Worm (Caenorhabditis elegans) whole organism, late embryonic: ENCODE results near the gene clec-7.

Experiments used
- K02D7.2 ChIP-seq: sonication (generic microtip); optimal IDR thresholded peaks from 2 replicates; lab custom pipeline; 2017; ENCODE audit warnings: mild to moderate bottlenecking, missing genetic modification characterization, missing compliant biosample characterization
- Y22D7AL.16 ChIP-seq: sonication (generic microtip); optimal IDR thresholded peaks from 2 replicates; lab custom pipeline; 2016; ENCODE audit warnings: missing genetic modification characterization, missing compliant biosample characterization
- ceh-18 ChIP-seq: sonication (generic microtip); optimal IDR thresholded peaks from 2 replicates; lab custom pipeline; 2016; ENCODE audit warnings: missing genetic modification characterization, missing compliant biosample characterization
- ceh-45 ChIP-seq: fragments of 200-800 bp; sonication (Bioruptor generic); IDR thresholded peaks from 2 replicates; pipeline ENCODE4 v1.3.6; 2022; ENCODE audit warnings: missing genetic modification reagents, missing genetic modification characterization, missing compliant biosample characterization
- ceh-9 ChIP-seq: sonication (generic microtip); optimal IDR thresholded peaks from 2 replicates; lab custom pipeline; 2016; ENCODE audit warnings: mild to moderate bottlenecking, missing genetic modification characterization, inconsistent platforms, missing compliant biosample characterization
- dve-1 ChIP-seq: sonication (generic microtip); optimal IDR thresholded peaks from 2 replicates; lab custom pipeline; 2017; ENCODE audit warnings: antibody characterized with exemption, mild to moderate bottlenecking, missing genetic modification characterization, missing compliant biosample characterization
- ets-4 ChIP-seq: sonication (generic microtip); optimal IDR thresholded peaks from 2 replicates; lab custom pipeline; 2016; ENCODE audit warnings: missing genetic modification characterization, missing compliant biosample characterization
- fkh-10 ChIP-seq: fragments of 150-350 bp; optimal IDR thresholded peaks from 2 replicates; lab custom pipeline; 2014; ENCODE audit warnings: missing biosample characterization, missing genetic modification reagents, missing genetic modification characterization
- npax-4 ChIP-seq: sonication (generic microtip); optimal IDR thresholded peaks from 2 replicates; lab custom pipeline; 2016; ENCODE audit warnings: missing genetic modification characterization, missing compliant biosample characterization
- pqm-1 ChIP-seq: sonication (generic microtip); optimal IDR thresholded peaks from 2 replicates; lab custom pipeline; 2016; ENCODE audit warnings: missing genetic modification characterization, missing compliant biosample characterization
- sox-4 ChIP-seq: sonication (generic microtip); optimal IDR thresholded peaks from 2 replicates; lab custom pipeline; 2017; ENCODE audit warnings: mild to moderate bottlenecking, missing genetic modification characterization, inconsistent platforms, missing compliant biosample characterization
- unc-42 ChIP-seq: sonication (generic microtip); optimal IDR thresholded peaks from 2 replicates; lab custom pipeline; 2016; ENCODE audit warnings: missing genotype, missing genetic modification characterization, missing compliant biosample characterization
- unc-55 ChIP-seq: sonication (generic microtip); optimal IDR thresholded peaks from 2 replicates; lab custom pipeline; 2017; ENCODE audit warnings: missing biosample characterization, missing genetic modification reagents, missing genetic modification characterization

DNA sequence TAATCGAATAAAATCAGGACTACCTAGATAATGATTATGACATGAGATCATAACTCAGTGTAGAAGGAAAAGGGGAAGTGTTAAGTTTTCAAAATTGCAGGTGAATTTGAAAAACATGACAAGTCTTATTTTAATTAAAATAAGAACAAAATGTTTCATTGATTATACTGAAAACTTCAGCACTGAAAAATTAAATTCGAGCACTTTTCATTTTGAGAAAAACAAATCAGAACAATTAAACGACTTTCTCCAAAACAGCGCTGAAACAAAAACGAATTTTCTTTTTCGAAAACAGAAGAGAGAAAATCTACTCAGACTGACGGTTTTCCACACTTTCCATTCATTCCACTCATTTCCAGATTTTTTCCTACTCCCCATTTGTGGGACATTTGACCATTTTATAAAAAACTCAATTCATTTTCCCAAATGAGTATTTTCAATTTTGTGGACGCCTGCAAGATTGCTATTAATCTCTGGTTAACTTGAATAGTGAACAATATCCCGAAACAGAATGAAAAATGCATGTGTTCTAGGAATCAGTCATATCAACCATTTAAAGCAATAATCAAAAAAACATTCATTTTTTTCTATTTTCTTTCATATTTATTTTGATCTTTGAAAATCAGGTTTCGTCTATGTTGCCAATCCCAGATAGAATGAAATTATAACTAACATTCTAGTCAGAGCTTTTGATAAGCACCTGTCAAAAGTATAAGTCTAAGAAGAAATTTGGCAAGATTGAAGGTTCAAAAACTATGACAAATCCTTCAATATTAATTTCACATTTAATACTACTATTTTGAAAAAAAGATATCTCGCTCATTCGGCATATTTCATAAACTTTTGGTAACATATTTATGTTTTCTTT is 24.2 kb downstream of the clec-7 start, which contains the start of the genes srh-231 and srh-275:
- TF ChIP-seq Y22D7AL.16 (tag; lab: Kevin White, UChicago): no peak
- TF ChIP-seq unc-42 (tag; lab: Kevin White, UChicago): no peak
- TF ChIP-seq fkh-10 (GFP tag; lab: Kevin White, UChicago): no peak
- no peak for TF ChIP-seq npax-4 (tag; lab: Kevin White, UChicago)
- no peak for TF ChIP-seq K02D7.2 (tag; lab: Kevin White, UChicago)
- no peak for TF ChIP-seq ceh-18 (tag; lab: Kevin White, UChicago)
- no peak for TF ChIP-seq pqm-1 (tag; lab: Kevin White, UChicago)
- TF ChIP-seq unc-55: no peak
- TF ChIP-seq dve-1: no peak
- TF ChIP-seq ceh-9 (tag; lab: Kevin White, UChicago): no peak
- TF ChIP-seq ets-4 (tag; lab: Kevin White, UChicago): no peak
- TF ChIP-seq ceh-45 (GFP tag; lab: Robert Waterston, UW): no peak
- TF ChIP-seq sox-4 (tag; lab: Kevin White, UChicago): no peak
